Worm (Caenorhabditis elegans): Measurements from ENCODE around the gene nhr-222.
"Not testable (repeated sequence)": the region's sequence is repeated elsewhere in the genome, so short reads cannot be mapped to it uniquely, and the experiment has no call there.

DNA sequence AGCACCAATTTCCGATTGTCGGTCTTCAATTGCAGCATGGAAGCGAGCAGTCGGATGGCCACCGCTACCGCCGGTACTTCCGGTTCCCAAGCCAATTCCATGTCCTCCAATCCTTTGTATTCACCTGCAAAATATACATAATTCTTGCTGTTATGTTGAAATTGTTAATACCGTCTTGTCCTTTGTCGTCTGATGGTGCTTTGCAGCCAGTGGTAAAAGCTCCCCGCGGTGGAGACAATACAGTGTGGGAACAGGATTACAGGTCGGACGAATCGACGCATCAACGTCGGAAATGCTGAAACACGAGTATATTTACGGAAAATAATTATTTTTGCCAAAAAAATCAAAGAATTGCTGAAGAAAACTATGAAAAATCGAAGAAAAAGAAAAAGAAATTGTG lies 21.1 kb upstream of the nhr-222 start, which contains the start of gene T24A6.17:
- not testable (repeated sequence) for TF ChIP-seq aly-2 (tag; optimal IDR thresholded peaks at IDR 0.05); unc-62 (GFP tag; optimal IDR thresholded peaks at IDR 0.05 in 1 of 2); unc-62 (tag; optimal IDR thresholded peaks at IDR 0.05); mdl-1 (tag; optimal IDR thresholded peaks at IDR 0.05); lin-39 (tag; optimal IDR thresholded peaks at IDR 0.05); dpl-1 (GFP tag; optimal IDR thresholded peaks at IDR 0.05); ces-1 (GFP tag; optimal IDR thresholded peaks at IDR 0.05); tra-1 (GFP tag; IDR thresholded peaks at IDR 0.05); mxl-2 (GFP tag; conservative IDR thresholded peaks at IDR 0.05); tag-97 (GFP tag; IDR thresholded peaks at IDR 0.05)

Measured in whole organism, L4 larva.